Fruit fly (Drosophila melanogaster): ENCODE data around the gene Archease.

The Archease gene

DNA sequence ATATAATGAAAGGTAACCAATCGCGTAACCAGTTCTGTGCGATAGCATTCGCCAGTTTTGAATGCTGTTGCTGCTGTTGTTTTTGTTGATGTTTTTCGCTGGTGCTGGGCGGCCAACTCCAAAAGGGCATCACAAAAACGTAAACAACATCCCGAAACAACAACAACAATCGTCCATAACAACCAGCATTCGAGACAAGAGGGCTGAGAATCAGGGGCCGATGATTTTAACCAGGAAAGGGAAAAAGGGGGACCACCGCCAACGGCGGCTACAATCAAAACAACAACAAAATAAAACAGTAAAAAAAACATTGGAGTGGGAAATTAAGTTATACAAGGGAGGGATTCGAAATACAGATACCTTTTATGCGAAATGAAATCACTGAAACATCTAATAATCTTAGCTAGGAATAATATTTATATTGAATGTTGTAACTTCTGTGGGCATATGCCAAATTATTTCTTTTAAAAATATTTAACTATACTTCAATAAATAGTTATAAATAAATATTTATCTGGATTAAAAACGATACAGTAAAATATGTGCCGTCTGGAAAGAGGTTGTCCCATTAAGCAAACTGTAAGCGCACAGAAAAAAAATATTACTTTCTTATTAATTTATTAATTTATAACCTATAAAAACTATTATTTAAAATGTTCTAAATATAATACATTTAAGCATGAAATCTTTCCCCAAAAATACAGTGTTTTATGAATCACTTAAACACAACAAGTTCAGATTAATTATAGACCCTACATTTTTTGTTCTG lies 13.5 kb downstream of the Archease start (continued):
- TF ChIP-seq CG11294 (GFP tag; IDR thresholded peaks at IDR 0.05), result no peak
- peak; percentile 76 for TF ChIP-seq CG8632 (GFP tag; optimal IDR thresholded peaks at IDR 0.05)
- TF ChIP-seq Eip75B (GFP tag; optimal IDR thresholded peaks at IDR 0.05), result peak; percentile 26
- TF ChIP-seq Sox14 (GFP tag; optimal IDR thresholded peaks at IDR 0.05), result peak; percentile 10
- TF ChIP-seq fd59A (GFP tag; optimal IDR thresholded peaks at IDR 0.05), result no peak
- TF ChIP-seq OdsH (GFP tag; optimal IDR thresholded peaks at IDR 0.05), result peak; percentile 66
- no peak for TF ChIP-seq eg (GFP tag; IDR thresholded peaks at IDR 0.05)
- TF ChIP-seq CG6808 (GFP tag; optimal IDR thresholded peaks at IDR 0.05), result peak; percentile 41
- TF ChIP-seq Hr39 (GFP tag; optimal IDR thresholded peaks at IDR 0.05), result no peak
- TF ChIP-seq CG3032 (tag; optimal IDR thresholded peaks at IDR 0.05), result peak; percentile 90
- no peak for TF ChIP-seq Ets21C (GFP tag; optimal IDR thresholded peaks at IDR 0.05)
- peak; percentile 4 for TF ChIP-seq CG6792 (GFP tag; optimal IDR thresholded peaks at IDR 0.05)

DNA sequence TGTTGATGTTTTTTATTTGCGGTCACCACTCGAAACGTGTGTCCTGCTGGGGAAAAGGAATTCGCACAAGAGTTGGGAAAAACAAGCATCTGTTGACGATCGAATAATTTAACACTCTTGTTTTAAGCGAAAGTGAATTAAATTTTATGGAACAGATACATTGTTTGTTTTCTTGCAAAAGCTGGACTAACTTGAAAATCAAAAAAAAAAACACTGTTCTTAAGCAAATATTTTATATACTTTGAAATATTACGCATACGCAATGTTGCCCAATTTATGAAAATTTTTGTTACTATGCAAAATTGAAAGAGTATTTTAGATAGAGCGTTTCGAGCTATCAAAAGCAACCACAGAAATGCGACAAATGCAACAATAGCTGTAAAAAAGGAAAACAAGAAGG lies 14.3 kb downstream of the Archease start:
- peak; percentile 52 for TF ChIP-seq CG6792 (GFP tag; optimal IDR thresholded peaks at IDR 0.05)
- no peak for TF ChIP-seq CG11762 (GFP tag; optimal IDR thresholded peaks at IDR 0.05; ENCODE audit: insufficient read depth)
- no peak for TF ChIP-seq CG8319 (GFP tag; optimal IDR thresholded peaks at IDR 0.05)
- TF ChIP-seq fd85E (GFP tag; optimal IDR thresholded peaks at IDR 0.05), result no peak
- TF ChIP-seq Eip75B (GFP tag; optimal IDR thresholded peaks at IDR 0.05), result peak; percentile 30
- TF ChIP-seq cyc (GFP tag; optimal IDR thresholded peaks at IDR 0.05), result peak; percentile 55
- TF ChIP-seq CG31627 (GFP tag; optimal IDR thresholded peaks at IDR 0.05), result peak; percentile 68
- no peak for TF ChIP-seq CG8119 (GFP tag; IDR thresholded peaks at IDR 0.05)
- peak; percentile 84 for TF ChIP-seq svp (GFP tag)
- TF ChIP-seq Sox14 (GFP tag; optimal IDR thresholded peaks at IDR 0.05), result peak; percentile 59
- TF ChIP-seq achi (GFP tag; optimal IDR thresholded peaks at IDR 0.05), result peak; percentile 57
- peak; percentile 80 for TF ChIP-seq Blimp-1 (GFP tag; optimal IDR thresholded peaks at IDR 0.05)
- no peak for TF ChIP-seq Hr4 (GFP tag; optimal IDR thresholded peaks at IDR 0.05)
- peak in 1 of 2 experiments; percentile 47 for TF ChIP-seq ss (GFP tag; optimal IDR thresholded peaks at IDR 0.05)
- no peak for TF ChIP-seq salr (GFP tag; optimal IDR thresholded peaks at IDR 0.05)
- no peak for TF ChIP-seq vri (GFP tag; optimal IDR thresholded peaks at IDR 0.05)
- no peak for TF ChIP-seq Hr38 (GFP tag; optimal IDR thresholded peaks at IDR 0.05)
- peak; percentile 71 for TF ChIP-seq Smox (GFP tag; optimal IDR thresholded peaks at IDR 0.05)
- peak; percentile 81 for TF ChIP-seq Met (GFP tag; optimal IDR thresholded peaks at IDR 0.05)
- no peak for TF ChIP-seq CG4318 (GFP tag; optimal IDR thresholded peaks at IDR 0.05)
- no peak for TF ChIP-seq CG15336 (GFP tag; IDR thresholded peaks at IDR 0.05)
- TF ChIP-seq Gug (GFP tag; IDR thresholded peaks at IDR 0.05), result no peak
- peak; percentile 65 for TF ChIP-seq CG34406 (GFP tag; optimal IDR thresholded peaks at IDR 0.05)
- peak; percentile 79 for TF ChIP-seq esn (GFP tag; optimal IDR thresholded peaks at IDR 0.05)
- no peak for TF ChIP-seq eg (GFP tag; IDR thresholded peaks at IDR 0.05)
- no peak for TF ChIP-seq Eip93F (GFP tag; optimal IDR thresholded peaks at IDR 0.05)
- TF ChIP-seq CG32006 (GFP tag; optimal IDR thresholded peaks at IDR 0.05), result no peak
- TF ChIP-seq CG10631 (GFP tag; optimal IDR thresholded peaks at IDR 0.05), result peak; percentile 48
- no peak for TF ChIP-seq fkh (GFP tag; optimal IDR thresholded peaks at IDR 0.05)
- TF ChIP-seq CG6808 (GFP tag; optimal IDR thresholded peaks at IDR 0.05), result no peak
- peak; percentile 17 for TF ChIP-seq CG11902 (GFP tag; optimal IDR thresholded peaks at IDR 0.05)
- no peak for TF ChIP-seq CG16779 (tag; optimal IDR thresholded peaks at IDR 0.05)
- peak; percentile 32 for TF ChIP-seq CG3919 (GFP tag; optimal IDR thresholded peaks at IDR 0.05)
- no peak for TF ChIP-seq CG1621 (tag; optimal IDR thresholded peaks at IDR 0.05)
- peak; percentile 43 for TF ChIP-seq CG10669 (GFP tag; optimal IDR thresholded peaks at IDR 0.05)
- TF ChIP-seq CG7368 (GFP tag; optimal IDR thresholded peaks at IDR 0.05), result no peak
- no peak for TF ChIP-seq dac (GFP tag; optimal IDR thresholded peaks at IDR 0.05)
- no peak for TF ChIP-seq CG11294 (GFP tag; IDR thresholded peaks at IDR 0.05)
- TF ChIP-seq Ets96B (tag; optimal IDR thresholded peaks at IDR 0.05), result peak; percentile 16
- TF ChIP-seq acj6 (GFP tag; optimal IDR thresholded peaks at IDR 0.05), result peak; percentile 39
- TF ChIP-seq CG9139 (GFP tag; optimal IDR thresholded peaks at IDR 0.05), result no peak
- TF ChIP-seq net (GFP tag; optimal IDR thresholded peaks at IDR 0.05), result peak; percentile 41
- 0 out of 3 replicates have a peak, but pooled peaks have one; percentile 9 for TF ChIP-seq CG6163 (GFP tag; IDR thresholded peaks at IDR 0.05)
